Fruit fly (Drosophila melanogaster) whole organism, embryonic: ENCODE results near the gene CG13041.

Experiments
- B-H1 ChIP-seq: fragments of 200-800 bp; sonication (Bioruptor generic); IDR thresholded peaks from 3 replicates; pipeline ENCODE4 v1.3.6; 2022; ENCODE audit warnings: missing biosample characterization, missing genetic modification characterization
- Blimp-1 ChIP-seq: fragments of 200-800 bp; sonication (Bioruptor generic); optimal IDR thresholded peaks from 3 replicates; lab custom pipeline; 2018; ENCODE audit warnings: missing biosample characterization, missing genetic modification characterization, mild to moderate bottlenecking, moderate library complexity, missing genetic modification reagents
- C15 ChIP-seq: fragments of 200-800 bp; sonication (Bioruptor generic); IDR thresholded peaks from 3 replicates; pipeline ENCODE4 v1.3.6; 2022; ENCODE audit warnings: missing biosample characterization, missing genetic modification characterization
- CG10959 ChIP-seq: fragments of 200-800 bp; sonication (Bioruptor generic); IDR thresholded peaks from 2 replicates; pipeline ENCODE4 v1.3.6; 2022; ENCODE audit warnings: missing biosample characterization, missing genetic modification characterization
- CG11723 ChIP-seq: fragments of 200-800 bp; sonication (Bioruptor generic); optimal IDR thresholded peaks from 2 replicates; lab custom pipeline; 2017; ENCODE audit warnings: missing biosample characterization, mild to moderate bottlenecking, missing genetic modification characterization
- CG13424 ChIP-seq: fragments of 200-800 bp; sonication (Bioruptor generic); optimal IDR thresholded peaks from 2 replicates; lab custom pipeline; 2019; ENCODE audit warnings: missing biosample characterization, mild to moderate bottlenecking, missing genetic modification characterization, moderate library complexity
- CG15073 ChIP-seq: fragments of 200-800 bp; sonication (Bioruptor generic); optimal IDR thresholded peaks from 2 replicates; lab custom pipeline; 2016; ENCODE audit warnings: missing biosample characterization, missing genetic modification characterization
- CG1647 ChIP-seq: fragments of 200-800 bp; sonication (Bioruptor generic); optimal IDR thresholded peaks from 3 replicates; lab custom pipeline; 2016; ENCODE audit warnings: missing biosample characterization, missing genetic modification characterization
- CG17328 ChIP-seq: fragments of 200-800 bp; sonication (Bioruptor generic); IDR thresholded peaks from 2 replicates; pipeline ENCODE4 v1.3.6; 2022; ENCODE audit warnings: missing biosample characterization, missing genetic modification characterization
- CG17385 ChIP-seq: fragments of 200-800 bp; sonication (Bioruptor generic); optimal IDR thresholded peaks from 3 replicates; lab custom pipeline; 2018; ENCODE audit warnings: missing biosample characterization, mild to moderate bottlenecking, missing genetic modification characterization
- CG18476 ChIP-seq: fragments of 200-800 bp; sonication (Bioruptor generic); optimal IDR thresholded peaks from 2 replicates; lab custom pipeline; 2016; ENCODE audit warnings: missing biosample characterization, mild to moderate bottlenecking, missing genetic modification characterization
- CG18764 ChIP-seq: fragments of 200-800 bp; sonication (Bioruptor generic); optimal IDR thresholded peaks from 3 replicates; lab custom pipeline; 2016; ENCODE audit warnings: missing biosample characterization, missing genetic modification characterization
- CG4360 ChIP-seq: fragments of 200-800 bp; sonication (Bioruptor generic); IDR thresholded peaks from 2 replicates; pipeline ENCODE4 v1.3.6; 2022; ENCODE audit warnings: missing biosample characterization, missing genetic modification characterization
- CG4707 ChIP-seq: fragments of 200-800 bp; sonication (Bioruptor generic); optimal IDR thresholded peaks from 2 replicates; lab custom pipeline; 2018; ENCODE audit warnings: missing biosample characterization, mild to moderate bottlenecking, missing genetic modification characterization, moderate library complexity
- CG5180 ChIP-seq: fragments of 200-800 bp; sonication (Bioruptor generic); optimal IDR thresholded peaks from 3 replicates; lab custom pipeline; 2017; ENCODE audit warnings: missing biosample characterization, missing genetic modification characterization, mild to moderate bottlenecking, moderate library complexity, missing genetic modification reagents
- CG6689 ChIP-seq: fragments of 200-800 bp; sonication (Bioruptor generic); IDR thresholded peaks from 2 replicates; pipeline ENCODE4 v1.3.6; 2022; ENCODE audit warnings: missing biosample characterization, missing genetic modification characterization
- CG7987 ChIP-seq: fragments of 200-800 bp; sonication (Bioruptor generic); optimal IDR thresholded peaks from 2 replicates; lab custom pipeline; 2018; ENCODE audit warnings: missing biosample characterization, mild to moderate bottlenecking, missing genetic modification characterization, moderate library complexity
- CG8924 ChIP-seq: fragments of 200-800 bp; optimal IDR thresholded peaks from 3 replicates; lab custom pipeline; 2019; ENCODE audit warnings: missing biosample characterization, mild to moderate bottlenecking, missing genetic modification characterization, moderate library complexity
- CG9932 ChIP-seq: fragments of 200-800 bp; sonication (Bioruptor generic); IDR thresholded peaks from 2 replicates; pipeline ENCODE4 v1.3.6; 2022; ENCODE audit warnings: missing biosample characterization, missing genetic modification characterization
- Doc3 ChIP-seq: fragments of 200-800 bp; sonication (Bioruptor generic); IDR thresholded peaks from 3 replicates; pipeline ENCODE4 v1.3.6; 2022; ENCODE audit warnings: missing biosample characterization, missing genetic modification characterization; ENCODE audit not compliant: partially characterized antibody
- Fer3 ChIP-seq: fragments of 200-800 bp; sonication (Bioruptor generic); optimal IDR thresholded peaks from 2 replicates; lab custom pipeline; 2018; ENCODE audit warnings: missing biosample characterization, mild to moderate bottlenecking, missing genetic modification characterization, moderate library complexity
- H2.0 ChIP-seq: fragments of 200-800 bp; sonication (Bioruptor generic); IDR thresholded peaks from 2 replicates; pipeline ENCODE4 v1.3.6; 2022; ENCODE audit warnings: missing biosample characterization, missing genetic modification characterization
- NFAT ChIP-seq: fragments of 200-800 bp; sonication (Bioruptor generic); IDR thresholded peaks from 2 replicates; pipeline ENCODE4 v1.3.6; 2022; ENCODE audit warnings: missing biosample characterization, missing genetic modification characterization
- Usf ChIP-seq: fragments of 200-800 bp; sonication (Bioruptor generic); optimal IDR thresholded peaks from 2 replicates; lab custom pipeline; 2017; ENCODE audit warnings: missing genotype, missing biosample characterization, missing genetic modification characterization
- abd-A ChIP-seq: fragments of 200-800 bp; sonication (Bioruptor generic); optimal IDR thresholded peaks from 3 replicates; lab custom pipeline; 2019; ENCODE audit warnings: missing biosample characterization, mild to moderate bottlenecking, missing genetic modification characterization, moderate library complexity
- az2 ChIP-seq: fragments of 200-800 bp; sonication (Bioruptor generic); optimal IDR thresholded peaks from 3 replicates; lab custom pipeline; 2016; ENCODE audit warnings: missing biosample characterization, missing genetic modification characterization
- bsh ChIP-seq, 2 experiments: fragments of 200-800 bp; sonication (Bioruptor generic); optimal IDR thresholded peaks; 2 replicates each; lab custom pipeline; 2017 to 2018; ENCODE audit warnings: mild to moderate bottlenecking in 2 of 2, missing biosample characterization in 2 of 2, missing genetic modification characterization in 2 of 2, moderate library complexity in 1 of 2
- crol ChIP-seq: fragments of 200-800 bp; sonication (Bioruptor generic); IDR thresholded peaks from 2 replicates; pipeline ENCODE4 v1.3.6; 2022; ENCODE audit warnings: missing biosample characterization, missing genetic modification characterization
- exex ChIP-seq: fragments of 200-800 bp; sonication (Bioruptor generic); optimal IDR thresholded peaks from 4 replicates; lab custom pipeline; 2018; ENCODE audit warnings: missing biosample characterization, mild to moderate bottlenecking, missing genetic modification characterization, moderate library complexity
- gce ChIP-seq: fragments of 200-800 bp; sonication (Bioruptor generic); IDR thresholded peaks from 3 replicates; pipeline ENCODE4 v1.3.6; 2022; ENCODE audit warnings: missing biosample characterization, missing genetic modification characterization
- gcm ChIP-seq: fragments of 200-800 bp; sonication (Bioruptor generic); optimal IDR thresholded peaks from 2 replicates; lab custom pipeline; 2019; ENCODE audit warnings: missing biosample characterization, mild to moderate bottlenecking, missing genetic modification characterization, moderate library complexity
- gfzf ChIP-seq: fragments of 200-800 bp; sonication (Bioruptor generic); optimal IDR thresholded peaks from 2 replicates; lab custom pipeline; 2016; ENCODE audit warnings: missing biosample characterization, mild to moderate bottlenecking, missing genetic modification characterization, moderate library complexity
- ham ChIP-seq: fragments of 200-800 bp; sonication (Bioruptor generic); IDR thresholded peaks from 2 replicates; pipeline ENCODE4 v1.3.6; 2022; ENCODE audit warnings: missing biosample characterization, missing genetic modification characterization
- jing ChIP-seq: fragments of 200-800 bp; sonication (Bioruptor generic); optimal IDR thresholded peaks from 2 replicates; lab custom pipeline; 2018; ENCODE audit warnings: missing biosample characterization, mild to moderate bottlenecking, missing genetic modification characterization
- klu ChIP-seq: fragments of 200-800 bp; sonication (Bioruptor generic); IDR thresholded peaks from 2 replicates; pipeline ENCODE4 v1.3.6; 2022; ENCODE audit warnings: missing biosample characterization, missing genetic modification characterization
- lov ChIP-seq, 2 experiments: fragments of 200-800 bp in 1 of 2; fragments of >200 bp in 1 of 2; sonication (Bioruptor generic) in 1 of 2; IDR thresholded peaks in 1 of 2; optimal IDR thresholded peaks in 1 of 2; 2 replicates in 1 of 2; 3 replicates in 1 of 2; pipeline versions ENCODE4 v1.3.6 to Lab custom; 2017 to 2022; ENCODE audit warnings: missing biosample characterization in 1 of 2, missing genetic modification characterization in 1 of 2
- nau ChIP-seq: fragments of 200-800 bp; sonication (Bioruptor generic); optimal IDR thresholded peaks from 3 replicates; lab custom pipeline; 2017; ENCODE audit warnings: missing biosample characterization, mild to moderate bottlenecking, missing genetic modification characterization, missing genetic modification reagents
- otp ChIP-seq: fragments of 200-800 bp; sonication (Bioruptor generic); IDR thresholded peaks from 3 replicates; pipeline ENCODE4, ENCODE4 v1.3.6; 2022; ENCODE audit warnings: missing biosample characterization, missing genetic modification characterization
- pan ChIP-seq, 4 experiments: fragments of >200 bp in 3 of 4; fragments of 200-800 bp in 1 of 4; sonication (Bioruptor generic) in 1 of 4; optimal IDR thresholded peaks in 3 of 4; IDR thresholded peaks in 1 of 4; 2 replicates each; pipeline versions ENCODE4 v1.3.6 to Lab custom; 2017 to 2022; ENCODE audit warnings: missing biosample characterization in 2 of 4, missing genetic modification characterization in 2 of 4, mixed read lengths in 1 of 4
- pum ChIP-seq: fragments of 200-800 bp; sonication (Bioruptor generic); optimal IDR thresholded peaks from 2 replicates; lab custom pipeline; 2016; ENCODE audit warnings: missing biosample characterization, missing genetic modification characterization
- ranshi ChIP-seq: fragments of 200-800 bp; sonication (Bioruptor generic); IDR thresholded peaks from 2 replicates; pipeline ENCODE4 v1.3.6; 2022; ENCODE audit warnings: missing biosample characterization, missing genetic modification characterization
- shn ChIP-seq: fragments of 200-800 bp; sonication (Bioruptor generic); optimal IDR thresholded peaks from 3 replicates; lab custom pipeline; 2016; ENCODE audit warnings: missing biosample characterization, missing genetic modification characterization
- tio ChIP-seq: fragments of 200-800 bp; sonication (Bioruptor generic); optimal IDR thresholded peaks from 2 replicates; lab custom pipeline; 2017; ENCODE audit warnings: missing biosample characterization, missing genetic modification characterization, inconsistent platforms
- yki ChIP-seq: fragments of >200 bp; optimal IDR thresholded peaks from 3 replicates; lab custom pipeline; 2018
- z ChIP-seq: fragments of 200-800 bp; sonication (Bioruptor generic); IDR thresholded peaks from 3 replicates; pipeline ENCODE4 v1.3.6; 2022; ENCODE audit warnings: missing biosample characterization, missing genetic modification characterization
- zen ChIP-seq: fragments of 200-800 bp; sonication (Bioruptor generic); optimal IDR thresholded peaks from 3 replicates; lab custom pipeline; 2018; ENCODE audit warnings: missing biosample characterization, mild to moderate bottlenecking, missing genetic modification characterization, moderate library complexity
- zfh2 ChIP-seq: fragments of 200-800 bp; sonication (Bioruptor generic); optimal IDR thresholded peaks from 2 replicates; lab custom pipeline; 2016; ENCODE audit warnings: missing biosample characterization, missing genetic modification characterization

CG13041 gene

DNA sequence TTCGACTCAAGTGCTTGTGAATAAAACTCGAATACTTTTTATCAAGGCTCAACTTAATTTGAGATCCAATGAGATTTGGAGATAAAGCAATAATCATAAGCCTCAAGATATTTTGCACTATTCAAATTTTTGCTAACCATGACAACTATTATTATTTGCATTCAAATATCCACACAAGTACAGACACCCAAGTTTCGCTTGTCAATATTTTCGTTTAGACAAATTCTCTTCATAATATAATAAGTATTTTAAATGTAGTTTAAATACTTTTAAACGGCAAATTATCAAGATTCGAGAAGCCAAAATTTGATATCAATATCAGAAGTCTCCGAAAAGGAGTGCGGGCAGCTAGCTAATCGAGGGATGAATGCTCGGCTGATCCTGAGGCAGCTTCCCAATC lies 10.2 kb upstream of the CG13041 start, which contains the start of gene CG33061:
CG33061 (plus strand) TSS at position 301 of the 400 bp plus-strand sequence.
- TF ChIP-seq CG17328 (no peak), CG8924 (tag; lab: Kevin White, UChicago) (no peak), zen (tag; lab: Kevin White, UChicago) (no peak), B-H1 (GFP tag; lab: Robert Waterston, UW) (no peak), pum (GFP tag; lab: Kevin White, UChicago) (no peak), klu (GFP tag; lab: Robert Waterston, UW) (no peak), C15 (GFP tag; lab: Robert Waterston, UW) (no peak), Blimp-1 (GFP tag; lab: Kevin White, UChicago) (no peak), CG15073 (no peak), nau (GFP tag; lab: Kevin White, UChicago) (no peak), gfzf (GFP tag; lab: Kevin White, UChicago) (no peak)

DNA sequence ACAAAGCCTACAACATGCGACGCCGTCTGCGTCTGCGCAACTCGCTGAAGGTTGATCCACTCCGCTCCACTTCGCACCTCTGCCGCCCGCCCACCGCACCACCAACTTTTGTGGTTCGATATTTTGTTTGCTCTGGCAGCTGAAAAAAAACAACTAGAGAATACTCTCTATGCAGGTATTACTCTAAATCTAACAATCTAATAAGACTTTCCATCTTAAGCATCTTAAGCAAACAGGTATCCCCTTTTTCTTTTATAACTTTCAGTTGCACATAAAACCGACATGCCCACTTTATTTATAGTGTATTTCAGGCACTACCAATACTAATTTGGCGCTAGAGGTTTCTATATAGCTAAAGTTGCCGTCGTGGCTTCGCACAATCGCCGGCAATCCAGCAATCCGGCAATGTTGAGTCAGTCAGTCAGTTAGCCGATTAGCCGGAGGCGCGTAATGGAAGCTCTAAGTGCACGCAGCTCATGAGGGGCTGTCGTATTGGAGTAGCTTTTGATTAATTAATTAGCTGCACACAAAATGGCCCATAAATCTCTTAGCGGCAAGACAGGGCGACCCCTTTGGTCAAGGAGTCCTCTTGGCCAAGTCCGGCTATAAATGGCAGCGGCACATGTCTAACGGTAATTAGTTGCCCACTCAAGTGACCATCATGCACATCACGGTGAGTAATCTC lies 9.0 kb upstream of the CG13041 start, which contains the start of gene CG13058:
CG13058 (plus strand) TSS at position 635 of the 685 bp plus-strand sequence.
- no peak for TF ChIP-seq pan (optimal IDR thresholded peaks at IDR 0.05; lab: Kevin White, UChicago)
- no peak for TF ChIP-seq pan (GFP tag; optimal IDR thresholded peaks at IDR 0.05 in 1 of 2, IDR thresholded peaks at IDR 0.05 in 1 of 2)
- peak; percentile 84 for TF ChIP-seq CG13424
- TF ChIP-seq Fer3 (tag; lab: Kevin White, UChicago): peak; percentile 59
- TF ChIP-seq CG4360 (GFP tag; lab: Robert Waterston, UW): no peak
- TF ChIP-seq ranshi (GFP tag; lab: Robert Waterston, UW): peak; percentile 73
- TF ChIP-seq CG4707 (GFP tag; lab: Kevin White, UChicago): no peak
- peak; percentile 69 for TF ChIP-seq crol (GFP tag; lab: Robert Waterston, UW)
- TF ChIP-seq H2.0 (GFP tag; lab: Robert Waterston, UW): peak; percentile 81
- no peak for TF ChIP-seq gcm (GFP tag; lab: Kevin White, UChicago)
- TF ChIP-seq exex: no peak
- TF ChIP-seq CG10959 (GFP tag; lab: Robert Waterston, UW): no peak
- peak; percentile 4 for TF ChIP-seq shn
- TF ChIP-seq CG5180 (GFP tag; lab: Kevin White, UChicago): peak; percentile 57
- TF ChIP-seq CG1647: peak; percentile 44
- peak; percentile 14 for TF ChIP-seq CG18476 (GFP tag; lab: Kevin White, UChicago)
- TF ChIP-seq Doc3 (GFP tag; lab: Robert Waterston, UW): no peak
- peak; percentile 27 for TF ChIP-seq CG18764 (GFP tag; lab: Kevin White, UChicago)
- peak; percentile 12 for TF ChIP-seq Usf
- TF ChIP-seq gce (GFP tag; lab: Robert Waterston, UW): no peak
- TF ChIP-seq zfh2 (GFP tag; lab: Kevin White, UChicago): peak; percentile 42
- peak; percentile 9 for TF ChIP-seq CG7987 (GFP tag; lab: Kevin White, UChicago)
- TF ChIP-seq otp (GFP tag; lab: Robert Waterston, UW): peak; percentile 71
- TF ChIP-seq jing (GFP tag; lab: Kevin White, UChicago): peak; percentile 42
- TF ChIP-seq abd-A (tag; lab: Kevin White, UChicago): no peak
- peak; percentile 56 for TF ChIP-seq nau (GFP tag; lab: Kevin White, UChicago)
- no peak for TF ChIP-seq z (GFP tag; lab: Robert Waterston, UW)
- TF ChIP-seq CG17385 (GFP tag; lab: Kevin White, UChicago): peak; percentile 64
- no peak for TF ChIP-seq ham (GFP tag; lab: Robert Waterston, UW)
- peak; percentile 2 for TF ChIP-seq tio
- peak; percentile 24 for TF ChIP-seq CG11723 (GFP tag; lab: Kevin White, UChicago)
- TF ChIP-seq lov (optimal IDR thresholded peaks at IDR 0.05; lab: Kevin White, UChicago): no peak
- TF ChIP-seq lov (GFP tag; IDR thresholded peaks at IDR 0.05; lab: Robert Waterston, UW): no peak
- TF ChIP-seq CG6689 (GFP tag; lab: Robert Waterston, UW): peak; percentile 40; the same call in 1 of the 2 replicates
- TF ChIP-seq bsh (GFP tag; optimal IDR thresholded peaks at IDR 0.05; lab: Kevin White, UChicago): peak in 1 of 2 experiments; percentile 3
- TF ChIP-seq NFAT: no peak
- peak; percentile 77 for TF ChIP-seq CG9932 (GFP tag; lab: Robert Waterston, UW)
- TF ChIP-seq az2: peak; percentile 42
- no peak for TF ChIP-seq yki
